Fruit fly (Drosophila melanogaster): ENCODE measurements around the gene Osi19.

DNA sequence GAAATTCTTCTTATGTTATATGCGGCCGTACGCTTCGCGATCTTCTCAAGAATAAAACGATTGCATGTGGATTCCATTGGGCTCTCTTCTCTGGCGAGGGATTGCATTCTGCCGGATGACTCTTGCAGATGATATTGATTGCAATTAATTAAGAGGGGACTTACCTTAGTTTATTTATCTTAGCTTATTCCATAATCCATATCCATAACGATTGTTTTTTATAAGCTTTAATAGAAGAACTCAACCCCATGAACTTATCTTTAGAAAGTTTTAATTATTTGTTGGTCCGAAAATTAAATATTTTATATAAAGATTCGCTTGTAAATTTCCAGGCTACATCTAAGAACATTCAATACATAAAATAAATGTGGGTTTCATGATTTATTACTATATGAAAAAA lies 40.8 kb downstream of the Osi19 start, which contains the start of gene CRAT:
- TF ChIP-seq psq (optimal IDR thresholded peaks at IDR 0.05) (no peak), h (optimal IDR thresholded peaks at IDR 0.05) (no peak), insv (optimal IDR thresholded peaks at IDR 0.05) (no peak), ttk (optimal IDR thresholded peaks at IDR 0.05) (no peak)
